Worm (Caenorhabditis elegans) whole organism, L4 larva: ENCODE data around the gene sra-27.

Experiments used
- nhr-237 ChIP-seq: sonication (generic microtip); optimal IDR thresholded peaks from 2 replicates; lab custom pipeline; 2017; ENCODE audit warnings: missing biosample characterization, missing genetic modification characterization
- nhr-28 ChIP-seq: fragments of 150-350 bp; optimal IDR thresholded peaks from 2 replicates; lab custom pipeline; 2014; ENCODE audit warnings: missing biosample characterization, missing genetic modification characterization

DNA sequence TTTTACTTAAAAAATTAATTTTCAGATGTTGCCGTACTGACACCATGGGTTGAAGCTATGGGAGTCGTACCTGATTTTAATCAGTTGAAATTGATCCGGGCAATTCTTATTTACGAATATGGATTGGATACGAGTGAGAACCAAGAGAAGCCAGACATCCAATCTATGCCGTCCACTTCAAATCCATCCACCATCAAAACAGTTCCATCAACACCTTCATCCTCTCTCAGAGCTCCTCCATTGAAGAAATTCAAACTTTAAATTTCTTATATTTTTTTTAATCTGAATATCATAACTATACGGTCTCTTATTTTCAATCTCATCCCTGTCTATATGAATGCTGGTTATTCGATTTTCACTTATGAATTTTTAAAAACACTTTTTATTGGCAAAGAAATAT, 9.9 kb upstream of the sra-27 start:
- TF ChIP-seq nhr-237 (tag; lab: Kevin White, UChicago) (no peak), nhr-28 (tag; lab: Kevin White, UChicago) (no peak)
